Fruit fly (Drosophila melanogaster) S2 (cell line): ENCODE data around the gene Snoo.

Experiments
- CG8478 ChIP-seq: fragments of >200 bp; optimal IDR thresholded peaks from 2 replicates; lab custom pipeline; 2018
- CTCF ChIP-seq, 2 experiments: fragments of >200 bp; optimal IDR thresholded peaks; 2 replicates each; lab custom pipeline; 2018

dm6 chr2L:7957068-7957868, 26.7 kb downstream of the Snoo start:
- TF ChIP-seq CG8478 (lab: Kevin White, UChicago) = no peak
- no peak for TF ChIP-seq CTCF (optimal IDR thresholded peaks at IDR 0.05; lab: Kevin White, UChicago)
